Fruit fly (Drosophila melanogaster) S2 (cell line): ENCODE results near the gene CG17344.

Experiments
- CG8478 ChIP-seq: fragments of >200 bp; optimal IDR thresholded peaks from 2 replicates; lab custom pipeline; 2018
- CTCF ChIP-seq, 2 experiments: fragments of >200 bp; optimal IDR thresholded peaks; 2 replicates each; lab custom pipeline; 2018

The CG17344 gene

DNA sequence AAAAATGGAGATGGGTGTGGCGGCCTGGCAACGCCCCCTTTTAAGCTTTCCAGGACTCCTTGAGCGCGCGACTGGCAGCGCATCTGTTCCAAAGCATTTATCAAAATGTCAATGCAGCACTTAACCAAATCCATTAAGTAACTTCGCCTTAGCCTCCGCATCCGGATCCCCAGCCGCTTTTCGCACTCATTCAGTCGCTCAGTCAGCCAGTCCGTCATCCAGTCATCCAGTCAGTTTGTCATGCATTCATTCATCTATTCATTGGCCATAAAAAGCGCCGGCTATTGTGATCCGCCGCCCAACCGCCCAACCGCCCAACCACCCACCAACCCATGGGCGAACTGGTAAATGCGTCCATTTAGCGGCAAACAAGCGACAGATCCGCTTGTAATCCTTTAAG, 12.9 kb upstream of the CG17344 start:
- TF ChIP-seq CTCF (optimal IDR thresholded peaks at IDR 0.05; lab: Kevin White, UChicago) (no peak), CG8478 (lab: Kevin White, UChicago) (no peak)

- TF ChIP-seq CTCF (optimal IDR thresholded peaks at IDR 0.05; lab: Kevin White, UChicago) (no peak), CG8478 (lab: Kevin White, UChicago) (no peak)
These were observed 12.5 kb upstream of the CG17344 start for dm6 chr2L:19089385-19089784.

- TF ChIP-seq CG8478 (lab: Kevin White, UChicago), result no peak
- TF ChIP-seq CTCF (optimal IDR thresholded peaks at IDR 0.05; lab: Kevin White, UChicago), result no peak
These were observed 8.0 kb upstream of the CG17344 start for dm6 chr2L:19093868-19094267.

DNA sequence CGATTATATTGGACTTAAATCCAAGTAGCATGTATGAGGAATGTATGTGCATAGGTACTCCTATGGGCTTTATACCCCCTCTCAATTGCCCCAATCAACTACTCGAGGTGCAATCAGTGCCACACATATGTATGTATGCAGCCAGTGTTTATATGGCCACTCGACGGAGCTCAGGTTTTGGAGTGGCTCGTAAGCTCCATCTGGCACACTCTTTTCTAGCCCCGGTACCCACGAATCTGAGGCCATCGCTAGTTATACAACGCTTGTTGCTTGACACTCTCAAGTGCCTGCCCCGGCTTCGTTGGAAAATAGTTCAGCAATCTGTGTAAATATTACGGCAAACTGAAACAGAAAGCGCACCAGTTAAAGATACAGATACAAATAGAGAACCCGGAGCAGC, 5.5 kb upstream of the CG17344 start:
- TF ChIP-seq CG8478 (lab: Kevin White, UChicago) (no peak), CTCF (optimal IDR thresholded peaks at IDR 0.05; lab: Kevin White, UChicago) (no peak)

- no peak for TF ChIP-seq CG8478 (lab: Kevin White, UChicago)
- TF ChIP-seq CTCF (optimal IDR thresholded peaks at IDR 0.05; lab: Kevin White, UChicago), result no peak
These were observed 4.5 kb upstream of the CG17344 start for dm6 chr2L:19097374-19097773.

dm6 chr2L:19098668-19099067, 3.2 kb upstream of the CG17344 start:
- no peak for TF ChIP-seq CG8478 (lab: Kevin White, UChicago)
- no peak for TF ChIP-seq CTCF (optimal IDR thresholded peaks at IDR 0.05; lab: Kevin White, UChicago)

DNA sequence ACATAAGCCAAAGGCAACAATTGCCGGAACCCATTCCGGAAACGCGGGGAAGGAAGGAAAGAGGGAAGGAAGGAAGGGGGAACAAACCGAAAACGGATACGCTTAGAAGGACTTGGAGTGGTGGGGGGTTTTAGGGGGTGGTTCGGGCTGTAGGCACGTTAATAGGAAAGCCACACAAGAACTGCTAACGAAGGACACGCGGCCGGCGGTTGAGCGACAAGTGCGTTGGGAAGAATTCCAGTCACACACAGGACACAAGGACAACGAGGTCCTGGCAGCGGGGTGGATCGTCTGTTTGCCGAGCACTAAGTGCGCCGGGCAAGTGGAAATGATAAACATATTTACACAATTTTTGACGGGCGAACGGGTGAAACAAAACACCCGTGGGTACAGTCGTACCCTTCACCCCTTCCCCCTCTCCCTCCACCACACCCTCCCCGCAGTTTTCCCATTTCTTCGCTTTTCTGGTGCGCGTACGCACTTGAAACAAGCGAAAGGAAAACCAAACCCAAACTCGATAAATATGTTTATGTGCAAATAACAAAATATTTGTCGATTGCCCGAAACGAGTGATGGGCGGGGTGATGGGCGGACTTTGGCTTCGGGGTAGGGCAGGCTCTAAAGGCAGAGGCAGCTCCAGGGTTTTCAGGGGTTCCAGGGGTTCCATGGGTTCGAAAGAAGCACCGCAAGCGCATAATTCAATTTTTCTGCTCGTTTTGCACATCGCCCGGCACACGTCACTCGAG, 1.5 kb downstream of the CG17344 start:
- TF ChIP-seq CTCF (optimal IDR thresholded peaks at IDR 0.05; lab: Kevin White, UChicago) (no peak), CG8478 (lab: Kevin White, UChicago) (no peak)

DNA sequence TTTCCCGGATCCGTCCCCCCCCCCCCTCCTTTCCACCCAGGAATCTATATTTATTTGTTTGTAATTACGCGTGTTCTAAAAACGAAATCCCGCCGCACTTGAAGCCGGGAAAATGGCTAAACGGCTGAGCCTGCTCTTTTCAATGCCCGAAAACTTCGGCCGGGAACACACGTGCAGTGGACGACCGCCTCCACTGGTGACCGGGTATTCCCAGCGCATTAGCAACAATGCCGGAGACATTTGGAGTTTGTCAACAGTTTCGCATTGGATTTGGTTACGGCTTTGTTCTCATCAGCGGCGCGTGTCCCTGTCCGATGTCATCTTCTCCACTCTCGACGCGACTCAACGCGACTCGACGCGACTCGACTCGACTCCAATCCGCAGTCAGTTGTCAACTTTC, 2.5 kb downstream of the CG17344 start:
- TF ChIP-seq CG8478 (lab: Kevin White, UChicago) (no peak), CTCF (optimal IDR thresholded peaks at IDR 0.05; lab: Kevin White, UChicago) (no peak)

DNA sequence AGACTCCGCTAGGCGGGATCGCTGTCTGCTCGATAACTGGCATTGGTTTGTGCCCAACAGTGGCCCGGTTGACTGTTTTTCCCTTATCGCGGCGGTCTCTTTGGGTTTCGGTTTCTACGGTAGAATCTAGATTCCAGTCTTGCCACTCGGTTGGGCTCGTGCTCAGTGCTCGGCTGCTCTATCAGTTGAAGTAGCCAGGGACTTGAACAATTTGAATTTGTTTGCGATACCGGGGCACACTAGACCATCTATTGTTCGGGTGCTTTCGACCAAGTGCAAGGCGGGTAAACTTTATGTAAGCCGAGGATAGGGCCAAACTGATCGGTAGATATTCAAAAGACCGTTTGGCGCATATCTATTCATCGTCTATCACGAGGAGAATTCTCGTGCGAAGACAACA, 4.4 kb downstream of the CG17344 start:
- TF ChIP-seq CTCF (optimal IDR thresholded peaks at IDR 0.05; lab: Kevin White, UChicago), result no peak
- no peak for TF ChIP-seq CG8478 (lab: Kevin White, UChicago)

- no peak for TF ChIP-seq CTCF (optimal IDR thresholded peaks at IDR 0.05; lab: Kevin White, UChicago)
- no peak for TF ChIP-seq CG8478 (lab: Kevin White, UChicago)
These were observed 6.6 kb downstream of the CG17344 start, which contains the start of gene Lim3 for dm6 chr2L:19108377-19108876. Lim3 (minus strand) TSS chr2L:19108427.

dm6 chr2L:19109625-19110204, 7.9 kb downstream of the CG17344 start, which contains the start of gene amd:
amd (plus strand) TSS chr2L:19110154.
- TF ChIP-seq CG8478 (lab: Kevin White, UChicago) (no peak), CTCF (optimal IDR thresholded peaks at IDR 0.05; lab: Kevin White, UChicago) (no peak)

DNA sequence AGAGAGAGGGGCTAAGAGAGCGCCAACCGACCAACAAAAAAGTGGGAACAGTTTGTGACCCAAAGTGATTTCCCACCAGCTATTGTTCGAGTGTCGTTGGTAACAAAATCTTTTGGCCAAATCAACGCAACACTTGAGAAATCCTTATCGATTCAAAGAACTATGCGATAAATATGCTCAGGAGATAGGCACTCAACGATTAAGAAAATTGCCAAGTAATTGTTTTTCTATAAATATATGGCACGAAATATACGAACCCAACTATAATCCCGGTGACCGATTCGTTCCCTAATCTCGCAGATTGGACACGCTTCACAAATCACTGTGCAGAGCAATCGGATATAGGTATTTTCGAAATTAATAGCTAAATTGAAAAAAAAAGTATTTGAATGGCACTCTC, 9.3 kb downstream of the CG17344 start:
- no peak for TF ChIP-seq CG8478 (lab: Kevin White, UChicago)
- TF ChIP-seq CTCF (optimal IDR thresholded peaks at IDR 0.05; lab: Kevin White, UChicago), result no peak

dm6 chr2L:19111729-19112128, 9.9 kb downstream of the CG17344 start:
- TF ChIP-seq CTCF (optimal IDR thresholded peaks at IDR 0.05; lab: Kevin White, UChicago), result no peak
- TF ChIP-seq CG8478 (lab: Kevin White, UChicago), result no peak

DNA sequence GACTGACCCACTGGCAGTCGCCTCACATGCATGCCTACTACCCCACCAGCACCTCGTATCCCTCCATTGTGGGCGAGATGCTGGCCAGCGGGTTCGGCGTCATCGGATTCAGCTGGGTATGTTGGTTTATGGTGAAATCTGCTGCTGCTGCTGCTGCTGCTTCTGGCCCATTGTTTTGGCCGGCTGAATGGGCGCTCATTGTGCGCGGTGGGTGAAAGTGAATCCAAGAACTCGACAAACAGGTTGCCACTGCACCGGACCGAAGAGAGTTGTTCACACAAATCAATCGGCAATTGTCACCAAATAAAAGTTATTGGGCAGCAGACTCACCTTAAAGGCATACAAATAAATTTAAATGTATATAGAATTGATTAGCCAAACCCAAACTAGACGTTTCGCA, 10.4 kb downstream of the CG17344 start:
- TF ChIP-seq CG8478 (lab: Kevin White, UChicago) (no peak), CTCF (optimal IDR thresholded peaks at IDR 0.05; lab: Kevin White, UChicago) (no peak)

DNA sequence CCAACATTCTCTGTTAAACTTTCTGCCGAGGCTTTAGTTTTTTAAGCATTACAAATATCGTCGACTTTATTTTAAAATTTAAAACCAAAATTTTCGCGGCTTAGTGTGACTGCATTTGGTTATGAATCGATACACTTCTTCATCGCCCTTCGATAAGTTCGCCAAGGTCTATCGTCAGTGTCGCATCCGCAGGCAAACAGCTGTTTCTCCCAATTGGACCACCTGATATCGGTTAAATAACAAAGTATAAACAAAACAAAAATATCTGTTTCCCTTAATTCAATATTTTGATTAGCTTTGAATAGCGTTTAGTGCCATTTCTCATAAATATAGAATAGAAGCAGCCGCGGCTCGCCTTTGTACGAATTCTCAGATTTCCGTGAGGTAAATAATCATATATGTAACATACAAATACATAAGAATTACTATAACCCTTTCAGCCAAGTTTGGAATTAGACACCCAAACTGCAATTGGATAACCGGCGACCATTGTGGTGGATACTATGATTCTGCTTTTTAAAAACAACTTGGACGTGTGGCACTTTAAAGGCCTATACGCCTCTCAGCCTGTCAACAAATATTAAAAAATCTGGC, 12.4 kb downstream of the CG17344 start, which contains the start of gene CG10561:
Gene CG10561, plus strand, starts transcription at position 219 of the 594 bp plus-strand sequence.
- TF ChIP-seq CTCF (optimal IDR thresholded peaks at IDR 0.05; lab: Kevin White, UChicago), result no peak
- no peak for TF ChIP-seq CG8478 (lab: Kevin White, UChicago)
